Fruit fly (Drosophila melanogaster): ENCODE measurements around the gene TP53INP.
A peak's percentile ranks its signal among the peaks of the same experiment; 100 is the strongest.

Gene TP53INP

DNA sequence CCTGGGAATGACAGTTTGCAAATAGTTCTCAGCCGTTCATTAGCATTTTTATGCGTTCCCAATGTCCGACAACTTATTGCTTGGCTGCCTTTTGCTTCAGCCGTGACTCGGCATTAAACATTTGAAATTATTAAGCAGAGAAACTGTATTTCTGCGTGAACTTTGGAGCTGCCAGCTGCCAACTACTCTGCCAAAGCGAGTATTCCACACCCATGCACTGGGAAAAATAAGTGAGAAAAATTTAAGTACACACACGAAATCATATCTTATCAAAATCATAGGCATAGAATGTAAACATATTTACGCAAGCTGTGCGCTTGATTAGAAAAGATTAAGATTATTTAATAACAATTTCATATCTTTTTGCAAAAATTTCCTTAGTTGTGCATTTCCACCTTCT is 6.2 kb downstream of the TP53INP start (continued):
- TF ChIP-seq CG17359 (tag; optimal IDR thresholded peaks at IDR 0.05), result peak; percentile 26
- no peak for TF ChIP-seq crp (GFP tag; optimal IDR thresholded peaks at IDR 0.05)
- TF ChIP-seq Hmx (GFP tag; optimal IDR thresholded peaks at IDR 0.05), result peak; percentile 57
- TF ChIP-seq zfh2 (GFP tag; optimal IDR thresholded peaks at IDR 0.05), result peak; percentile 10
- no peak for TF ChIP-seq oc (tag; optimal IDR thresholded peaks at IDR 0.05)
- TF ChIP-seq Aef1 (GFP tag; IDR thresholded peaks at IDR 0.05), result peak; percentile 72
- peak; percentile 37 for TF ChIP-seq ind (GFP tag; optimal IDR thresholded peaks at IDR 0.05)
- TF ChIP-seq CG12236 (GFP tag; optimal IDR thresholded peaks at IDR 0.05), result no peak
- TF ChIP-seq tgo (GFP tag; IDR thresholded peaks at IDR 0.05), result peak; percentile 75; the same call in 2 of the 3 replicates
- TF ChIP-seq grau (tag; optimal IDR thresholded peaks at IDR 0.05), result peak; percentile 36
- TF ChIP-seq CG34224 (GFP tag; IDR thresholded peaks at IDR 0.05; ENCODE audit: partially characterized antibody), result 0 out of 3 replicates have a peak, but pooled peaks have one; percentile 9
- no peak for TF ChIP-seq jumu (GFP tag; optimal IDR thresholded peaks at IDR 0.05)
- no peak for TF ChIP-seq lov (optimal IDR thresholded peaks at IDR 0.05)
- no peak for TF ChIP-seq lov (GFP tag; IDR thresholded peaks at IDR 0.05)
- no peak for TF ChIP-seq run (tag; optimal IDR thresholded peaks at IDR 0.05)
- no peak for TF ChIP-seq CG11398 (GFP tag; optimal IDR thresholded peaks at IDR 0.05)
- no peak for TF ChIP-seq Scr (GFP tag; IDR thresholded peaks at IDR 0.05; ENCODE audit: partially characterized antibody)
- TF ChIP-seq CG12104 (GFP tag; optimal IDR thresholded peaks at IDR 0.05), result no peak
- TF ChIP-seq cg (GFP tag; optimal IDR thresholded peaks at IDR 0.05), result no peak
- TF ChIP-seq Dip2 (GFP tag; IDR thresholded peaks at IDR 0.05), result no peak
- no peak for TF ChIP-seq onecut (GFP tag; IDR thresholded peaks at IDR 0.05)
- TF ChIP-seq CoRest (tag; optimal IDR thresholded peaks at IDR 0.05), result peak; percentile 27
- TF ChIP-seq pum (GFP tag; optimal IDR thresholded peaks at IDR 0.05), result no peak
- TF ChIP-seq row (GFP tag; IDR thresholded peaks at IDR 0.05), result peak; percentile 79
- peak; percentile 53 for TF ChIP-seq CG30403 (GFP tag; optimal IDR thresholded peaks at IDR 0.05)
- TF ChIP-seq sr (GFP tag; IDR thresholded peaks at IDR 0.05), result 0 out of 3 replicates have a peak, but pooled peaks have one; percentile 18
- peak; percentile 70; the same call in 1 of the 2 replicates for TF ChIP-seq CG5953 (GFP tag; IDR thresholded peaks at IDR 0.05)
- no peak for TF ChIP-seq CG32772 (GFP tag; IDR thresholded peaks at IDR 0.05)
- TF ChIP-seq ac (GFP tag; optimal IDR thresholded peaks at IDR 0.05), result no peak
- no peak for TF ChIP-seq Tbp (GFP tag; optimal IDR thresholded peaks at IDR 0.05)
- no peak for TF ChIP-seq CG14965 (GFP tag; optimal IDR thresholded peaks at IDR 0.05; ENCODE audit: borderline replicate concordance)
- peak; percentile 74; the same call in 1 of the 2 replicates for TF ChIP-seq Atf6 (GFP tag; IDR thresholded peaks at IDR 0.05)
- TF ChIP-seq sens (GFP tag), result peak; percentile 80
- TF ChIP-seq CG17186 (GFP tag; optimal IDR thresholded peaks at IDR 0.05), result no peak
- no peak for TF ChIP-seq nerfin-1 (tag; optimal IDR thresholded peaks at IDR 0.05)
- TF ChIP-seq Ets65A (GFP tag), result peak; percentile 78
- TF ChIP-seq CG12659 (GFP tag; optimal IDR thresholded peaks at IDR 0.05), result peak; percentile 4
- peak; percentile 39 for TF ChIP-seq CG2678 (tag; optimal IDR thresholded peaks at IDR 0.05)
- peak; percentile 19 for TF ChIP-seq Fer3 (tag; optimal IDR thresholded peaks at IDR 0.05)
- TF ChIP-seq CG6254 (GFP tag; optimal IDR thresholded peaks at IDR 0.05), result no peak
- no peak for TF ChIP-seq Neu2 (GFP tag; optimal IDR thresholded peaks at IDR 0.05; ENCODE audit: borderline replicate concordance)
- TF ChIP-seq B-H1 (GFP tag; IDR thresholded peaks at IDR 0.05), result peak; percentile 69
- no peak for TF ChIP-seq CG14667 (GFP tag; IDR thresholded peaks at IDR 0.05)
- TF ChIP-seq ftz-f1 (GFP tag; optimal IDR thresholded peaks at IDR 0.05), result no peak
- peak; percentile 56 for TF ChIP-seq lab (GFP tag; optimal IDR thresholded peaks at IDR 0.05)
- TF ChIP-seq Ada2b (GFP tag; IDR thresholded peaks at IDR 0.05), result peak; percentile 67
- TF ChIP-seq sens-2 (GFP tag; IDR thresholded peaks at IDR 0.05), result peak; percentile 49; the same call in 1 of the 2 replicates
- TF ChIP-seq CG34376 (GFP tag; optimal IDR thresholded peaks at IDR 0.05), result peak; percentile 74
- TF ChIP-seq trem (tag; optimal IDR thresholded peaks at IDR 0.05), result no peak
- no peak for TF ChIP-seq pzg (GFP tag; optimal IDR thresholded peaks at IDR 0.05)
- TF ChIP-seq HmgZ (tag; optimal IDR thresholded peaks at IDR 0.05), result no peak
- 0 out of 3 replicates have a peak, but pooled peaks have one; percentile 47 for TF ChIP-seq CG2199 (GFP tag; IDR thresholded peaks at IDR 0.05)
